Worm (Caenorhabditis elegans): ENCODE measurements around the gene pnk-4.

The pnk-4 gene

DNA sequence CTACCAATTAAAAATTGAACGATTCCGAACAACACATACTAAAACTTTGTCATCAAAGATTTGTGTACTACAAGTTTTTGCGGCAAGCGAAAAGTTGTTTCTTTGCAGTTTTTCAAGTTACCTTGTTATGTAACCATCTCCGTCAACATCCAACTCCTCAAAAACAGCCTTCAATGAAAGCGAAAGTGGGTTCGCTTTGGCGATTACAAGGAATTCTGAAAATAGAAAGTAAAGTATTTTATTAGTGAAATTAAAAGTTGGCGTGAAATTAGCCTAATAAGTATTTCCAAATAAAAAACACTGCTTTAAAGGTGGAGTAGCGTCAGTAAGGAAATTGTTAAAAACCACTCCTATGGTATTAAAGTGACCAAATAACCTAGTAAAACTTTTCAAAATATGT lies 12.1 kb upstream of the pnk-4 start:
- no peak for TF ChIP-seq ceh-82 (tag; optimal IDR thresholded peaks at IDR 0.05)
- no peak for TF ChIP-seq egl-5 (tag; optimal IDR thresholded peaks at IDR 0.05)
- peak; percentile 58 for TF ChIP-seq nhr-25 (tag; optimal IDR thresholded peaks at IDR 0.05)

DNA sequence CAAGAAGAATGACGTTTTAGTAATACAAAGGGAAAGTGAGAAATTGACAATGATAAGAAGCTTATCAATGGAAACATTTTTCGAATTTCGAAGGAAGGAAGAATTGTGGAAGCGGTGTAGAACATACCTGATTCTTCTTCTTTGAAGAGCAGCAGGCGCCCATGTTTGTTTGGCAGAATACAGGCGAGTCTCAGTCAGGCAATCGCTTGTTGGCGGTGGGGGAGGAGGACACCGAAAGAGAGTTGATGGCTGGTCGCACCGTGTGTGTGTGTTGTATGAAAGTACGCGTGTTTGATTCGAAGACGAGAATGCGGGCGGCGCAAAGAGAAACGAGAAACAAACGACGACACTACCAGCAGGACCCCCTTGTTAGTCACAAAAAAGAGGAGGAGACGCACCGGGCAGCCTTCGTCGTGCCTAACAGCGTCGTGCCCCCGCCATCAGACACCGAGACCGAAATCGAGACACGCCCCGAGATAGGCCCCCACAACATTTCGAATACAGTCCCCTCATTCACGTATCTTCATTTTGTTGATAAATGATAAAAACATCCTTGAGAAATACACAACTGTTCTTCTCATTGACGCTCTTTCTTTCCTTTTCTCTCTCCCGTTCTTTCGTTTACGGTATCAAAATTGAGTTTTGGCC lies 9.8 kb upstream of the pnk-4 start, which contains the start of gene cal-5:
cal-5 (minus strand) TSS at position 266 of the 648 bp plus-strand sequence.
- TF ChIP-seq elt-3 (tag; optimal IDR thresholded peaks at IDR 0.05) (no peak), ama-1 (optimal IDR thresholded peaks at IDR 0.05) (peak; percentile 58), nfya-1 (tag; optimal IDR thresholded peaks at IDR 0.05; ENCODE audit: insufficient read depth) (no peak), nhr-11 (tag; optimal IDR thresholded peaks at IDR 0.05) (no peak), pqm-1 (tag; optimal IDR thresholded peaks at IDR 0.05) (peak; percentile 64), mdl-1 (tag; optimal IDR thresholded peaks at IDR 0.05) (no peak), aly-2 (tag; optimal IDR thresholded peaks at IDR 0.05) (no peak), egl-5 (tag; optimal IDR thresholded peaks at IDR 0.05) (no peak), ceh-9 (tag; optimal IDR thresholded peaks at IDR 0.05) (no peak), eor-1 (tag; optimal IDR thresholded peaks at IDR 0.05) (no peak), ZK546.5 (tag; optimal IDR thresholded peaks at IDR 0.05) (no peak), nhr-25 (tag; optimal IDR thresholded peaks at IDR 0.05) (peak; percentile 68), lsy-12 (tag; optimal IDR thresholded peaks at IDR 0.05) (peak; percentile 21), daf-12 (tag; optimal IDR thresholded peaks at IDR 0.05) (no peak), nhr-28 (tag; optimal IDR thresholded peaks at IDR 0.05) (no peak), snpc-4 (tag; optimal IDR thresholded peaks at IDR 0.05) (no peak), fkh-2 (tag; optimal IDR thresholded peaks at IDR 0.05) (no peak), tbx-2 (tag; optimal IDR thresholded peaks at IDR 0.05) (peak; percentile 12), ztf-11 (tag; optimal IDR thresholded peaks at IDR 0.05) (no peak), ceh-82 (tag; optimal IDR thresholded peaks at IDR 0.05) (no peak), sea-2 (GFP tag; optimal IDR thresholded peaks at IDR 0.05) (no peak), unc-39 (tag; optimal IDR thresholded peaks at IDR 0.05) (no peak), ztf-4 (tag; optimal IDR thresholded peaks at IDR 0.05) (no peak), nhr-77 (tag; optimal IDR thresholded peaks at IDR 0.05) (no peak), lin-39 (tag; optimal IDR thresholded peaks at IDR 0.05) (no peak), jun-1 (tag; optimal IDR thresholded peaks at IDR 0.05) (no peak), nhr-12 (tag; optimal IDR thresholded peaks at IDR 0.05) (no peak), mml-1 (tag; optimal IDR thresholded peaks at IDR 0.05) (no peak), ceh-16 (tag; optimal IDR thresholded peaks at IDR 0.05) (no peak), pha-4 (tag; optimal IDR thresholded peaks at IDR 0.05) (peak; percentile 25), nhr-43 (tag; optimal IDR thresholded peaks at IDR 0.05; ENCODE audit: poor library complexity, severe bottlenecking) (no peak), R02D3.7 (tag; optimal IDR thresholded peaks at IDR 0.05) (no peak), lin-15B (tag; optimal IDR thresholded peaks at IDR 0.05) (no peak), fkh-10 (GFP tag; optimal IDR thresholded peaks at IDR 0.05) (no peak), elt-2 (tag; optimal IDR thresholded peaks at IDR 0.05) (peak; percentile 89), nhr-237 (tag; optimal IDR thresholded peaks at IDR 0.05) (no peak), ceh-28 (tag; optimal IDR thresholded peaks at IDR 0.05) (no peak), zag-1 (tag; optimal IDR thresholded peaks at IDR 0.05) (no peak), hmg-11 (tag; optimal IDR thresholded peaks at IDR 0.05) (peak; percentile 21), unc-62 (GFP tag; optimal IDR thresholded peaks at IDR 0.05) (no peak), elt-1 (tag; optimal IDR thresholded peaks at IDR 0.05) (no peak), nhr-23 (tag; optimal IDR thresholded peaks at IDR 0.05) (peak; percentile 59), egl-27 (tag; optimal IDR thresholded peaks at IDR 0.05) (no peak), fos-1 (tag; optimal IDR thresholded peaks at IDR 0.05) (no peak)
